Worm (Caenorhabditis elegans): ENCODE results near the gene F29G6.1.

Gene F29G6.1

DNA sequence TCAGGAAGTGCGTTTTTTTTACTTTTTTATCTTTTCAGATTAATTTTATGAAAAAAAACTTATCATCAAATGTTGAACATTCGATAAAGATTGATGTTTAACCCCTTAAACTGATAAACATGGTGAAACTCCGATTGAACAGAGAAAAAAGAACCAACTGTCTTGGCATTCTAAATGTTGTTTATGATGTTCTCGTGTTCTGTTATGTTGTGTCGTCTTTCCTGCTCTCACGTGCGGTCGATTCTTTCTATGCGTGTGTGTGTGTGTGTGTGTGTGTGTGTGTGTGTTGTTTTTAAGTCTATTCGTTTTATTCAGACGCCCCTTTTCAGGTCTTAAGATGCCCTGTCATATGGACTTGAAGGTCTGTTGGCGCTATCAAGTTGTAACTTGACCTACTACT is 32.5 kb upstream of the F29G6.1 start (continued):
- TF ChIP-seq eor-1 (tag; optimal IDR thresholded peaks at IDR 0.05) = no peak

- TF ChIP-seq hmg-11 (tag; optimal IDR thresholded peaks at IDR 0.05) (no peak), nhr-23 (tag; optimal IDR thresholded peaks at IDR 0.05) (peak; percentile 19), pha-4 (tag; optimal IDR thresholded peaks at IDR 0.05) (peak; percentile 99), egl-5 (tag; optimal IDR thresholded peaks at IDR 0.05) (no peak), elt-1 (tag; optimal IDR thresholded peaks at IDR 0.05) (no peak)
Measured at ce11 chrX:11471409-11471808, 30.7 kb upstream of the F29G6.1 start.

DNA sequence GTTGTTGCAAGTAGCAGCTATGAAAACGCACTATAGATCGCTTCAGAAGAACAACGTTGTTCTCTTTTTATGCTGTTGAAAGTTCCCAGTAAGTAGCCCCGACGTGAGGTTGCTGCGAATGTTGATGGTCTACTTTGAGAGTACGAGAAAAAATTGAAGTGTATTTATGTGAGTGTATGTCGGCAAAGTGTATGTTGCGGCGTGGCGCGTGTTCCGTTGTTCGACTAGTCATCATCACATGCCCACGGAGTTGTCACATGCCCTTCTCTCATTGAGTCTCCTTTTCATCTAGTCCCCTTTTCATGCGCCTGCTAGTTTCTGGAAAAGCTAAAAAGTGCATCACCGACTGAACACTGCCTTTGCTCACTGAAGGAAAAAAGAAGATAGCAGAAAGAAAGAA is 30.2 kb upstream of the F29G6.1 start:
- TF ChIP-seq sea-2 (GFP tag; optimal IDR thresholded peaks at IDR 0.05) (no peak), R02D3.7 (tag; optimal IDR thresholded peaks at IDR 0.05) (no peak), elt-3 (tag; optimal IDR thresholded peaks at IDR 0.05) (no peak), hmg-11 (tag; optimal IDR thresholded peaks at IDR 0.05) (peak; percentile 34), lin-39 (tag; optimal IDR thresholded peaks at IDR 0.05) (peak; percentile 91), tbx-2 (tag; optimal IDR thresholded peaks at IDR 0.05) (peak; percentile 32), skn-1 (tag; optimal IDR thresholded peaks at IDR 0.05) (peak; percentile 69), egl-27 (tag; optimal IDR thresholded peaks at IDR 0.05) (peak; percentile 4), ceh-16 (tag; optimal IDR thresholded peaks at IDR 0.05) (no peak), mdl-1 (tag; optimal IDR thresholded peaks at IDR 0.05) (peak; percentile 77), egl-5 (tag; optimal IDR thresholded peaks at IDR 0.05) (peak; percentile 47), nhr-23 (tag; optimal IDR thresholded peaks at IDR 0.05) (peak; percentile 34), zag-1 (tag; optimal IDR thresholded peaks at IDR 0.05) (peak; percentile 40), ceh-82 (tag; optimal IDR thresholded peaks at IDR 0.05) (no peak), nfya-1 (tag; optimal IDR thresholded peaks at IDR 0.05; ENCODE audit: insufficient read depth) (peak; percentile 73), ztf-11 (tag; optimal IDR thresholded peaks at IDR 0.05) (no peak), lin-15B (tag; optimal IDR thresholded peaks at IDR 0.05) (peak; percentile 8), snpc-4 (tag; optimal IDR thresholded peaks at IDR 0.05) (peak; percentile 67), nhr-237 (tag; optimal IDR thresholded peaks at IDR 0.05) (no peak), ama-1 (optimal IDR thresholded peaks at IDR 0.05) (peak; percentile 66), fkh-2 (tag; optimal IDR thresholded peaks at IDR 0.05) (no peak), elt-2 (tag; optimal IDR thresholded peaks at IDR 0.05) (peak; percentile 27), lsy-12 (tag; optimal IDR thresholded peaks at IDR 0.05) (peak; percentile 33), elt-1 (tag; optimal IDR thresholded peaks at IDR 0.05) (peak; percentile 18), unc-62 (GFP tag; optimal IDR thresholded peaks at IDR 0.05) (peak; percentile 46), nhr-43 (tag; optimal IDR thresholded peaks at IDR 0.05; ENCODE audit: poor library complexity, severe bottlenecking) (peak; percentile 24), nhr-76 (tag; optimal IDR thresholded peaks at IDR 0.05) (no peak), nhr-67 (tag; optimal IDR thresholded peaks at IDR 0.05) (no peak), fos-1 (tag; optimal IDR thresholded peaks at IDR 0.05) (no peak), fkh-10 (GFP tag; optimal IDR thresholded peaks at IDR 0.05) (peak; percentile 26), jun-1 (tag; optimal IDR thresholded peaks at IDR 0.05) (peak; percentile 71)

DNA sequence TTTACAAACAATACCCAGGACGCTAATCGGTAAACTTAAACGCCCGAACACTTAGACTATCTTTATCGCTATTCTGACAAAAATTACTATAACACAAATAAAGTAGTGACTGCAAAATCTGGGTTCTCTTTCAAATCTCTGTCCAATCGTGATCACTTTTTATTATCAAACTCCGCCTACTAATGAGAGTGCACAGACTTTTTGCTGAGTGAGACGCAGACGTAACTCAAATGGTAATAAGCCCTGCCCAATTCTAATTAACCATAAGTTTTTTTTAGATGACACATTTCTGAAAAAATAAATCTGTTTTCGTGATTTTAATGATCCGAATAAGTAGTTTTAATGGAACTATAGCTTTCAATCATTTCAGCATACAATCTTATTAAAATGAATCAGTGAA is 29.7 kb upstream of the F29G6.1 start:
- TF ChIP-seq nfya-1 (tag; optimal IDR thresholded peaks at IDR 0.05; ENCODE audit: insufficient read depth) (peak; percentile 57), pha-4 (tag; optimal IDR thresholded peaks at IDR 0.05) (peak; percentile 32), ZK546.5 (tag; optimal IDR thresholded peaks at IDR 0.05) (no peak)

ce11 chrX:11472953-11473671 is 29.0 kb upstream of the F29G6.1 start:
- TF ChIP-seq fkh-2 (tag; optimal IDR thresholded peaks at IDR 0.05) (peak; percentile 29), ceh-9 (tag; optimal IDR thresholded peaks at IDR 0.05) (no peak), egl-27 (tag; optimal IDR thresholded peaks at IDR 0.05) (no peak), lin-15B (tag; optimal IDR thresholded peaks at IDR 0.05) (no peak), elt-2 (tag; optimal IDR thresholded peaks at IDR 0.05) (no peak), nhr-67 (tag; optimal IDR thresholded peaks at IDR 0.05) (no peak), snpc-4 (tag; optimal IDR thresholded peaks at IDR 0.05) (no peak), unc-62 (GFP tag; optimal IDR thresholded peaks at IDR 0.05) (no peak), ceh-28 (tag; optimal IDR thresholded peaks at IDR 0.05) (no peak), lin-39 (tag; optimal IDR thresholded peaks at IDR 0.05) (peak; percentile 12), ZK546.5 (tag; optimal IDR thresholded peaks at IDR 0.05) (no peak), sea-2 (GFP tag; optimal IDR thresholded peaks at IDR 0.05) (no peak), elt-3 (tag; optimal IDR thresholded peaks at IDR 0.05) (no peak), nhr-11 (tag; optimal IDR thresholded peaks at IDR 0.05) (no peak), lsy-12 (tag; optimal IDR thresholded peaks at IDR 0.05) (peak; percentile 51), ceh-16 (tag; optimal IDR thresholded peaks at IDR 0.05) (no peak), ztf-11 (tag; optimal IDR thresholded peaks at IDR 0.05) (no peak), pha-4 (tag; optimal IDR thresholded peaks at IDR 0.05) (no peak), ceh-82 (tag; optimal IDR thresholded peaks at IDR 0.05) (no peak), ztf-4 (tag; optimal IDR thresholded peaks at IDR 0.05) (no peak), nhr-43 (tag; optimal IDR thresholded peaks at IDR 0.05; ENCODE audit: poor library complexity, severe bottlenecking) (no peak), fkh-10 (GFP tag; optimal IDR thresholded peaks at IDR 0.05) (no peak), egl-5 (tag; optimal IDR thresholded peaks at IDR 0.05) (peak; percentile 3), aly-2 (tag; optimal IDR thresholded peaks at IDR 0.05) (no peak), nhr-23 (tag; optimal IDR thresholded peaks at IDR 0.05) (no peak), nfya-1 (tag; optimal IDR thresholded peaks at IDR 0.05; ENCODE audit: insufficient read depth) (peak; percentile 93), nhr-76 (tag; optimal IDR thresholded peaks at IDR 0.05) (no peak), eor-1 (tag; optimal IDR thresholded peaks at IDR 0.05) (no peak), pqm-1 (tag; optimal IDR thresholded peaks at IDR 0.05) (no peak), tbx-2 (tag; optimal IDR thresholded peaks at IDR 0.05) (peak; percentile 63), R02D3.7 (tag; optimal IDR thresholded peaks at IDR 0.05) (no peak)
